Worm (Caenorhabditis elegans) whole organism, L2 larva: ENCODE data around the gene C06E4.6.

Experiments
- ama-1 ChIP-seq: fragments of 150-350 bp; optimal IDR thresholded peaks from 2 replicates; lab custom pipeline; 2018; ENCODE audit warnings: inconsistent platforms
- ceh-16 ChIP-seq: fragments of 150-350 bp; optimal IDR thresholded peaks from 2 replicates; lab custom pipeline; 2014; ENCODE audit warnings: missing biosample characterization, missing genetic modification characterization
- ceh-82 ChIP-seq: fragments of 150-350 bp; optimal IDR thresholded peaks from 2 replicates; lab custom pipeline; 2014; ENCODE audit warnings: missing biosample characterization, missing genetic modification characterization
- elt-1 ChIP-seq: fragments of 150-350 bp; optimal IDR thresholded peaks from 2 replicates; lab custom pipeline; 2014; ENCODE audit warnings: missing biosample characterization, missing genetic modification characterization
- elt-3 ChIP-seq: sonication (generic microtip); optimal IDR thresholded peaks from 2 replicates; lab custom pipeline; 2017; ENCODE audit warnings: missing biosample characterization, missing genetic modification characterization
- fos-1 ChIP-seq: fragments of 150-350 bp; optimal IDR thresholded peaks from 2 replicates; lab custom pipeline; 2014; ENCODE audit warnings: missing biosample characterization, missing genetic modification characterization
- lin-13 ChIP-seq: fragments of 150-350 bp; optimal IDR thresholded peaks from 2 replicates; lab custom pipeline; 2014; ENCODE audit warnings: missing biosample characterization, missing genetic modification reagents, missing genetic modification characterization
- mdl-1 ChIP-seq, 2 experiments: fragments of 150-350 bp in 1 of 2; sonication (generic microtip) in 1 of 2; optimal IDR thresholded peaks; 2 replicates each; lab custom pipeline; 2017; ENCODE audit warnings: missing biosample characterization in 2 of 2, missing genetic modification characterization in 2 of 2
- nhr-10 ChIP-seq: sonication (generic microtip); optimal IDR thresholded peaks from 2 replicates; lab custom pipeline; 2017; ENCODE audit warnings: missing biosample characterization, missing genetic modification characterization
- nhr-129 ChIP-seq: fragments of 150-350 bp; optimal IDR thresholded peaks from 2 replicates; lab custom pipeline; 2014; ENCODE audit warnings: missing biosample characterization, missing genetic modification characterization
- nhr-237 ChIP-seq: fragments of 150-350 bp; optimal IDR thresholded peaks from 2 replicates; lab custom pipeline; 2014; ENCODE audit warnings: missing biosample characterization, missing genetic modification characterization
- snpc-4 ChIP-seq: fragments of 150-350 bp; optimal IDR thresholded peaks from 2 replicates; lab custom pipeline; 2014; ENCODE audit warnings: missing biosample characterization, missing genetic modification characterization
- unc-62 ChIP-seq: fragments of 150-350 bp; optimal IDR thresholded peaks from 2 replicates; lab custom pipeline; 2014; ENCODE audit warnings: missing biosample characterization, missing genetic modification reagents, missing genetic modification characterization
- zag-1 ChIP-seq: fragments of 150-350 bp; optimal IDR thresholded peaks from 2 replicates; lab custom pipeline; 2014; ENCODE audit warnings: missing biosample characterization, missing genetic modification characterization

ce11 chrIV:7305325-7305724 lies 47.2 kb upstream of the C06E4.6 start, which contains the start of gene npr-27:
- no peak for TF ChIP-seq nhr-237
- TF ChIP-seq ama-1 = no peak
- no peak for TF ChIP-seq nhr-10 (tag; lab: Kevin White, UChicago)
- no peak for TF ChIP-seq lin-13 (GFP tag; lab: Kevin White, UChicago)
- no peak for TF ChIP-seq ceh-82 (tag; lab: Kevin White, UChicago)
- no peak for TF ChIP-seq ceh-16 (tag; lab: Kevin White, UChicago)
- no peak for TF ChIP-seq mdl-1 (tag; optimal IDR thresholded peaks at IDR 0.05; lab: Kevin White, UChicago)
- no peak for TF ChIP-seq zag-1 (tag; lab: Kevin White, UChicago)
- TF ChIP-seq elt-1 (tag; lab: Kevin White, UChicago) = no peak
- TF ChIP-seq fos-1 (tag; lab: Kevin White, UChicago) = no peak
- no peak for TF ChIP-seq unc-62 (GFP tag; lab: Kevin White, UChicago)
- TF ChIP-seq elt-3 (tag; lab: Kevin White, UChicago) = no peak
- TF ChIP-seq snpc-4 = no peak
- TF ChIP-seq nhr-129 (tag; lab: Kevin White, UChicago) = no peak
